Worm (Caenorhabditis elegans): ENCODE measurements around the gene nos-2.

DNA sequence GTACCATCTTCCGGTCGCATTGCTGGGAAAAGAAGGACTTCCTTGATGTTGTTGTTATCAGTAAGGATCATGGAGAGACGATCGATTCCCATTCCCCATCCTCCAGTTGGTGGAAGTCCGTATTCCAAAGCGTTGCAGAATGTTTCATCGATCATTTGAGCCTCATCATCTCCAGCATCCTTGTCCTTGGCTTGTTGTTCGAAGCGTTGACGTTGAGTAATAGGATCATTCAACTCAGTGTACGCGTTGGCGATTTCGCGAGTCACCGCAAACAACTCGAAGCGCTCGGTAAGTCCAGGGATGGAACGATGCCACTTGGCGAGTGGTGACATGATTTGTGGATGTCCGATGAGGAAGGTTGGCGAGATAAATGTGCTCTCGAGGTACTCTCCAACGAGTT, 5.0 kb downstream of the nos-2 start:
- TF ChIP-seq him-1 (tag; optimal IDR thresholded peaks at IDR 0.05) (no peak), W03F9.2 (tag; optimal IDR thresholded peaks at IDR 0.05) (no peak), dao-5 (tag; optimal IDR thresholded peaks at IDR 0.05) (no peak)

All from whole organism, L4/young adult.